Fruit fly (Drosophila melanogaster): Measurements from ENCODE around the gene yellow-e.

Gene yellow-e

DNA sequence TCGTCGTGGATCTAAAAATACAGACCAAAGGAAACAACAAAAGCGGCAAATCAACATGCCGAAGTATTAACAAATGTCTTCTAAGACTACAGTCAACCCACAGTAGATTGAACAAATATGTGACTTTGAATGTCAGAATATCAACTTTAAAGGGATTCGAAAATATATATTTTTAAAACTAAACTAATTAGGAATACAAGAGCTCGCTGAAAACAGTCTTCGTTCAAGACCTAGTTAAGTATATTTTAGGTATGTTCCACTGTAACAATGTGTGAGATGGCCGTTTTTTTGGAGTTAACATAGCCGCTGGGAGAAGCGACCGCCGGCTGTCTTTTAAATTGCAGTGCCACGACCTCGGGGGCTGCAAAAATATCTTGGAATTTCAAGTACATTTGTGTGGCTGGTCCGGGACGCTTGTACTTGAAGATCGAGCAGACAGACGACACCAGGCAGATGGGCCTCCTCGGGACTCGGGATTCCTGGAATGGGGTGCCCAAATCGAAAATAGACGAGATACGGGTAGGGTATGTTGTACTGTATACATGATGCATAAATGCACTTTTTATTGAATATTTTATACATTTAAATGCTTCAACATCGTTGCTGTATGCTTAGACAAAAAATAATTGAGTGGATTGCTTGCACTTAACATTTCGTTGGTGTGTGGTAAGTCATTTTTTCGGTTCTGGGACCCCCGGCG lies 13.4 kb upstream of the yellow-e start (continued):
- TF ChIP-seq fd59A (GFP tag; optimal IDR thresholded peaks at IDR 0.05) (peak; percentile 20), CG7368 (GFP tag; optimal IDR thresholded peaks at IDR 0.05) (peak; percentile 51), OdsH (GFP tag; optimal IDR thresholded peaks at IDR 0.05) (peak; percentile 73), salr (GFP tag; optimal IDR thresholded peaks at IDR 0.05) (peak; percentile 18 to 54), CG16779 (tag; optimal IDR thresholded peaks at IDR 0.05) (peak; percentile 51), CG8119 (GFP tag; IDR thresholded peaks at IDR 0.05) (peak; percentile 78), Lpt (GFP tag; optimal IDR thresholded peaks at IDR 0.05) (peak; percentile 79), Eip78C (GFP tag) (peak; percentile 87), acj6 (GFP tag; optimal IDR thresholded peaks at IDR 0.05) (peak; percentile 76), CG10669 (GFP tag; optimal IDR thresholded peaks at IDR 0.05) (peak; percentile 29), CG4318 (GFP tag; optimal IDR thresholded peaks at IDR 0.05) (peak; percentile 57), ss (GFP tag; optimal IDR thresholded peaks at IDR 0.05) (peak; percentile 24 to 38), Met (GFP tag; optimal IDR thresholded peaks at IDR 0.05) (peak; percentile 71), Eip75B (GFP tag; optimal IDR thresholded peaks at IDR 0.05) (peak; percentile 61), CG9139 (GFP tag; optimal IDR thresholded peaks at IDR 0.05) (peak; percentile 30), dac (GFP tag; optimal IDR thresholded peaks at IDR 0.05) (peak; percentile 35), CG11902 (GFP tag; optimal IDR thresholded peaks at IDR 0.05) (no peak), CG8632 (GFP tag; optimal IDR thresholded peaks at IDR 0.05) (peak; percentile 32), Smox (GFP tag; optimal IDR thresholded peaks at IDR 0.05) (peak; percentile 49), CG11294 (GFP tag; IDR thresholded peaks at IDR 0.05) (no peak), CG32006 (GFP tag; optimal IDR thresholded peaks at IDR 0.05) (peak; percentile 73)

DNA sequence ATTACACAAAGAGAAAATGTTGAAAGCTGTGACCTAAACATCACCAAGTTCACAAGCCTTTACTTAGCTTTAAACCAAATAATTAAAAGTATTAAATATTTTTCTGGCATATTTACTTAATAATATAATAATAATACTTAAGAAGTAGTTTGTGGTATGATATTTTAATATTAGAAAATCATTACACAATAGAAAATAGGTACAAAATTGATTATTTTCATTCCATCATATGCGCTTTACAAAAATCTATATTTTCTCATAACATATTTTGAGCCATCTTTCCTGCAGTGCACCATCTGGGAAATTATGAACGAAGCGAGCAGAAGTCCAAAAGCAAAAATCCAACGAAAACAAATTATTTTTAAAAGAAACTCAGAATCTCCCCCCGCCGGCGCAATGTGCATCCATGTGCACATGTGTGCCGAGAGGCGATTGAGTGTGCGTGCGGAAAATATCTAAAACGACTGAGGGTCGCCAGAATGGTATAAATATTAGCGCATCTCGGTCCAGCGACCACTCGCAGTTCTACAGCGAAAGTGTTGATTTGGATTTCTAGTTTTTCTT lies 10.5 kb upstream of the yellow-e start, which contains the start of gene Act87E:
Gene Act87E (plus strand): TSS at position 514 of the 564 bp plus-strand sequence.
- TF ChIP-seq CG8319 (GFP tag; optimal IDR thresholded peaks at IDR 0.05) (no peak), Hr38 (GFP tag; optimal IDR thresholded peaks at IDR 0.05) (no peak), CG1621 (tag; optimal IDR thresholded peaks at IDR 0.05) (no peak), achi (GFP tag; optimal IDR thresholded peaks at IDR 0.05) (peak; percentile 19), CG6854 (GFP tag; optimal IDR thresholded peaks at IDR 0.05) (no peak), acj6 (GFP tag; optimal IDR thresholded peaks at IDR 0.05) (peak; percentile 13), Ets96B (tag; optimal IDR thresholded peaks at IDR 0.05) (no peak), topi (GFP tag; optimal IDR thresholded peaks at IDR 0.05) (no peak), Hr39 (GFP tag; optimal IDR thresholded peaks at IDR 0.05) (no peak), cyc (GFP tag; optimal IDR thresholded peaks at IDR 0.05) (no peak), CG11762 (GFP tag; optimal IDR thresholded peaks at IDR 0.05; ENCODE audit: insufficient read depth) (no peak), dsx (GFP tag; optimal IDR thresholded peaks at IDR 0.05; ENCODE audit: poor library complexity, severe bottlenecking) (peak; percentile 23), CG8119 (GFP tag; IDR thresholded peaks at IDR 0.05) (peak; percentile 64), net (GFP tag; optimal IDR thresholded peaks at IDR 0.05) (peak; percentile 37), Lpt (GFP tag; optimal IDR thresholded peaks at IDR 0.05) (no peak), CG9139 (GFP tag; optimal IDR thresholded peaks at IDR 0.05) (peak; percentile 26), eg (GFP tag; IDR thresholded peaks at IDR 0.05) (no peak), Sox102F (GFP tag; optimal IDR thresholded peaks at IDR 0.05) (no peak), Eip93F (GFP tag; optimal IDR thresholded peaks at IDR 0.05) (no peak), CG32006 (GFP tag; optimal IDR thresholded peaks at IDR 0.05) (peak; percentile 67), Smox (GFP tag; optimal IDR thresholded peaks at IDR 0.05) (no peak), svp (GFP tag) (peak; percentile 11), fd59A (GFP tag; optimal IDR thresholded peaks at IDR 0.05) (no peak), CG6792 (GFP tag; optimal IDR thresholded peaks at IDR 0.05) (no peak), spab (GFP tag; optimal IDR thresholded peaks at IDR 0.05) (peak; percentile 36), CG3032 (tag; optimal IDR thresholded peaks at IDR 0.05) (peak; percentile 49), Met (GFP tag; optimal IDR thresholded peaks at IDR 0.05) (no peak), CG34406 (GFP tag; optimal IDR thresholded peaks at IDR 0.05) (peak; percentile 18), Sox14 (GFP tag; optimal IDR thresholded peaks at IDR 0.05) (no peak), ss (GFP tag; optimal IDR thresholded peaks at IDR 0.05) (no peak), OdsH (GFP tag; optimal IDR thresholded peaks at IDR 0.05) (peak; percentile 26), fkh (GFP tag; optimal IDR thresholded peaks at IDR 0.05) (no peak), CG6163 (GFP tag; IDR thresholded peaks at IDR 0.05) (no peak), Gug (GFP tag; IDR thresholded peaks at IDR 0.05) (no peak), Blimp-1 (GFP tag; optimal IDR thresholded peaks at IDR 0.05) (no peak), CG3919 (GFP tag; optimal IDR thresholded peaks at IDR 0.05) (peak; percentile 1), CG7368 (GFP tag; optimal IDR thresholded peaks at IDR 0.05) (no peak)

All from whole organism, prepupa.